Worm (Caenorhabditis elegans): ENCODE results near the gene H43E16.1.

ce11 chrII:6721581-6721980 lies 47.5 kb downstream of the H43E16.1 start:
- TF ChIP-seq aha-1 (tag; optimal IDR thresholded peaks at IDR 0.05) (no peak), fkh-10 (GFP tag; optimal IDR thresholded peaks at IDR 0.05) (no peak), ceh-82 (tag; optimal IDR thresholded peaks at IDR 0.05) (peak in 1 of 3 experiments; percentile 12), blmp-1 (tag; optimal IDR thresholded peaks at IDR 0.05) (no peak), fkh-4 (tag; optimal IDR thresholded peaks at IDR 0.05; ENCODE audit: borderline replicate concordance) (no peak), ceh-8 (GFP tag; optimal IDR thresholded peaks at IDR 0.05) (no peak)

Measured in whole organism, L1 larva.